Worm (Caenorhabditis elegans): Measurements from ENCODE around the gene try-4.

- TF ChIP-seq C38D4.7 (GFP tag; optimal IDR thresholded peaks at IDR 0.05) (no peak), hlh-30 (tag; optimal IDR thresholded peaks at IDR 0.05; ENCODE audit: insufficient read depth) (no peak), unc-86 (tag; optimal IDR thresholded peaks at IDR 0.05) (no peak), pax-1 (tag; optimal IDR thresholded peaks at IDR 0.05) (no peak), hlh-15 (tag; optimal IDR thresholded peaks at IDR 0.05) (no peak), pha-4 (tag; optimal IDR thresholded peaks at IDR 0.05) (no peak), elt-2 (tag; optimal IDR thresholded peaks at IDR 0.05) (no peak), eyg-1 (tag; optimal IDR thresholded peaks at IDR 0.05) (no peak), sox-4 (tag; optimal IDR thresholded peaks at IDR 0.05) (no peak), mec-3 (tag; optimal IDR thresholded peaks at IDR 0.05; ENCODE audit: borderline replicate concordance) (no peak), ama-1 (optimal IDR thresholded peaks at IDR 0.05) (no peak)
These were observed 48.8 kb upstream of the try-4 start for ce11 chrV:20909761-20910160.
